Fruit fly (Drosophila melanogaster) whole organism, embryonic: Measurements from ENCODE around the gene CG15449.

Experiments used
- CG10267 ChIP-seq: fragments of 200-800 bp; sonication (Bioruptor generic); optimal IDR thresholded peaks from 2 replicates; lab custom pipeline; 2018; ENCODE audit warnings: missing biosample characterization, mild to moderate bottlenecking, missing genetic modification characterization, moderate library complexity
- CG10366 ChIP-seq: fragments of 200-800 bp; sonication (Bioruptor generic); IDR thresholded peaks from 2 replicates; pipeline ENCODE4 v1.3.6; 2022; ENCODE audit warnings: missing biosample characterization, missing genetic modification characterization
- CG2875 ChIP-seq: fragments of 200-800 bp; sonication (Bioruptor generic); optimal IDR thresholded peaks from 2 replicates; lab custom pipeline; 2017; ENCODE audit warnings: missing biosample characterization, mild to moderate bottlenecking, missing genetic modification characterization, missing genetic modification reagents
- CG7786 ChIP-seq: fragments of 200-800 bp; sonication (Bioruptor generic); optimal IDR thresholded peaks from 2 replicates; lab custom pipeline; 2016; ENCODE audit warnings: missing biosample characterization, missing genetic modification characterization
- CG9932 ChIP-seq: fragments of 200-800 bp; sonication (Bioruptor generic); IDR thresholded peaks from 2 replicates; pipeline ENCODE4 v1.3.6; 2022; ENCODE audit warnings: missing biosample characterization, missing genetic modification characterization
- Dip2 ChIP-seq: fragments of 200-800 bp; sonication (Bioruptor generic); IDR thresholded peaks from 2 replicates; pipeline ENCODE4 v1.3.6; 2022; ENCODE audit warnings: missing biosample characterization, missing genetic modification characterization
- ERR ChIP-seq: fragments of 200-800 bp; sonication (Bioruptor generic); optimal IDR thresholded peaks from 2 replicates; lab custom pipeline; 2016; ENCODE audit warnings: missing biosample characterization, missing genetic modification characterization
- Sry-β ChIP-seq: fragments of 200-800 bp; sonication (Bioruptor generic); optimal IDR thresholded peaks from 2 replicates; lab custom pipeline; 2018; ENCODE audit warnings: missing biosample characterization, mild to moderate bottlenecking, missing genetic modification characterization, moderate library complexity
- Sry-δ ChIP-seq: fragments of 200-800 bp; sonication (Bioruptor generic); optimal IDR thresholded peaks from 2 replicates; lab custom pipeline; 2016; ENCODE audit warnings: missing biosample characterization, missing genetic modification characterization
- eve ChIP-seq, 2 experiments: fragments of >200 bp; optimal IDR thresholded peaks; 2 replicates each; lab custom pipeline; 2017; ENCODE audit warnings: missing biosample characterization in 2 of 2, missing genetic modification characterization in 2 of 2
- jumu ChIP-seq: fragments of 200-800 bp; sonication (Bioruptor generic); optimal IDR thresholded peaks from 3 replicates; lab custom pipeline; 2016; ENCODE audit warnings: missing biosample characterization, missing genetic modification characterization
- knrl ChIP-seq: fragments of 200-800 bp; sonication (Bioruptor generic); IDR thresholded peaks from 3 replicates; pipeline ENCODE4 v1.3.6; 2022; ENCODE audit warnings: missing biosample characterization, missing genetic modification characterization; ENCODE audit not compliant: partially characterized antibody
- oc ChIP-seq: fragments of 200-800 bp; sonication (Bioruptor generic); optimal IDR thresholded peaks from 2 replicates; lab custom pipeline; 2018; ENCODE audit warnings: missing biosample characterization, mild to moderate bottlenecking, missing genetic modification characterization, moderate library complexity
- slp2 ChIP-seq: fragments of 200-800 bp; sonication (Bioruptor generic); optimal IDR thresholded peaks from 2 replicates; lab custom pipeline; 2016; ENCODE audit warnings: missing biosample characterization, missing genetic modification characterization

- TF ChIP-seq Dip2 (GFP tag; lab: Robert Waterston, UW) (no peak), slp2 (no peak), Sry-δ (GFP tag; lab: Kevin White, UChicago) (no peak), oc (peak; percentile 92), CG2875 (GFP tag; lab: Kevin White, UChicago) (peak; percentile 80), CG9932 (GFP tag; lab: Robert Waterston, UW) (peak; percentile 91), knrl (GFP tag; lab: Robert Waterston, UW) (0 out of 3 replicates have a peak, but pooled peaks have one; percentile 33), jumu (GFP tag; lab: Kevin White, UChicago) (no peak), CG7786 (GFP tag; lab: Kevin White, UChicago) (peak; percentile 15), eve (GFP tag; optimal IDR thresholded peaks at IDR 0.05; lab: Kevin White, UChicago) (no peak), ERR (no peak), Sry-β (GFP tag; lab: Kevin White, UChicago) (peak; percentile 28), CG10267 (tag; lab: Kevin White, UChicago) (peak; percentile 87), CG10366 (peak; percentile 89)
These were observed 2.5 kb upstream of the CG15449 start for dm6 chrX:21042638-21043513.
